Worm (Caenorhabditis elegans): Measurements from ENCODE around the gene F14F3.5.

The F14F3.5 gene

ce11 chrX:10528993-10529392 lies at the start of gene F14F3.5, which contains the start of gene slcf-1:
Gene F14F3.5, minus strand, starts transcription at chrX:10529226.
Gene slcf-1, plus strand, starts transcription at chrX:10529294.
- no peak for TF ChIP-seq him-1 (tag; optimal IDR thresholded peaks at IDR 0.05)
- TF ChIP-seq W03F9.2 (tag; optimal IDR thresholded peaks at IDR 0.05) = no peak
- no peak for TF ChIP-seq dao-5 (tag; optimal IDR thresholded peaks at IDR 0.05)

- TF ChIP-seq him-1 (tag; optimal IDR thresholded peaks at IDR 0.05) (no peak), dao-5 (tag; optimal IDR thresholded peaks at IDR 0.05) (no peak), W03F9.2 (tag; optimal IDR thresholded peaks at IDR 0.05) (no peak)
These were observed 47.8 kb upstream of the F14F3.5 start, which contains the start of gene nhx-5 for ce11 chrX:10576872-10577271. Gene nhx-5, plus strand, starts transcription at chrX:10576953.

- no peak for TF ChIP-seq dao-5 (tag; optimal IDR thresholded peaks at IDR 0.05)
- no peak for TF ChIP-seq him-1 (tag; optimal IDR thresholded peaks at IDR 0.05)
- TF ChIP-seq W03F9.2 (tag; optimal IDR thresholded peaks at IDR 0.05) = no peak
These were observed 47.4 kb upstream of the F14F3.5 start for ce11 chrX:10576410-10576809.

ce11 chrX:10569185-10569584 lies 40.2 kb upstream of the F14F3.5 start, which contains the start of gene bet-2:
Gene bet-2, plus strand, starts transcription at chrX:10569273.
- no peak for TF ChIP-seq W03F9.2 (tag; optimal IDR thresholded peaks at IDR 0.05)
- no peak for TF ChIP-seq him-1 (tag; optimal IDR thresholded peaks at IDR 0.05)
- TF ChIP-seq dao-5 (tag; optimal IDR thresholded peaks at IDR 0.05) = no peak

ce11 chrX:10568385-10569149 lies 39.5 kb upstream of the F14F3.5 start:
- TF ChIP-seq dao-5 (tag; optimal IDR thresholded peaks at IDR 0.05) = peak; percentile 7
- peak; percentile 82 for TF ChIP-seq W03F9.2 (tag; optimal IDR thresholded peaks at IDR 0.05)
- peak; percentile 94 for TF ChIP-seq him-1 (tag; optimal IDR thresholded peaks at IDR 0.05)

DNA sequence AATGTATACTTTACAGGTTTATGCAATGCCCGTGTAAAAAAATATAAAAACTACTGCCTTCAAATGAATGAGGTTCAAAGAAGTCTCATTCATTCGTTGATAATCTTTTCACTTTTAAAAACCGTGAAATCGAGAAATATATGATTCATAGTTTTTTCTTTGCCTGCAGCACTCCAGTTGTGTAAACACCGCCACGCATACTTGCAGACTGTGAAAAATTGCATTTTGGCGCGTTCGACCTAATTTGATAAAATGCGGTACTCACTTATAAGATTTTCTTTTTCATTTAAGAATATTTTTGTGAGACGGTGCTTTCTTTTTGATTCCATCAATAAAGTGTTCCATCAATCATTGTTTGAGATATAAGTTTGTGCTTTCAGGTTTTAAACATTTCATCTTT lies 37.7 kb upstream of the F14F3.5 start:
- TF ChIP-seq dao-5 (tag; optimal IDR thresholded peaks at IDR 0.05) = no peak
- TF ChIP-seq W03F9.2 (tag; optimal IDR thresholded peaks at IDR 0.05) = no peak

DNA sequence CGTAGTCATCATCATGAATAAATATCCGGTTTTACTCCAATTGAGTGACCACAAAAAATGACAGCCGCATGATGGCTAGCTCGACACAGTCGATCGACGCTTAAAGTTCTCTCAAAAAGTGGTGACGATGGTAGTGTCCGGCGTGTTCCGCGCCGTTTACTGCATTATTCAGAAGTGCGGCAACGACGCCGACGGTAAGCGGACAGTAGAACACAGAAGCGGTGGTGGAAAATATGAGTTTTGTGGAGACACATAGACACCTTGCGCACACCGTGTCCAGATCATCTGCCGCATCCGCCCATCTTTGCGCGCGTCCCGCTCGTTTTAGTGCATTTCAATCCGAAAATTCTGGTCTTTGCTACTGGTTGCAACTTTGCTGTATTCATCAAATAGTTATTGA lies 30.2 kb upstream of the F14F3.5 start, which contains the start of gene F59F5.7:
Gene F59F5.7, plus strand, starts transcription at position 301 of the 400 bp plus-strand sequence.
- no peak for TF ChIP-seq W03F9.2 (tag; optimal IDR thresholded peaks at IDR 0.05)

- TF ChIP-seq W03F9.2 (tag; optimal IDR thresholded peaks at IDR 0.05) = no peak
These were observed 27.7 kb upstream of the F14F3.5 start for ce11 chrX:10556764-10557163.

- TF ChIP-seq dao-5 (tag; optimal IDR thresholded peaks at IDR 0.05) (peak; percentile 6), him-1 (tag; optimal IDR thresholded peaks at IDR 0.05) (peak; percentile 87), W03F9.2 (tag; optimal IDR thresholded peaks at IDR 0.05) (no peak)
These were observed 26.4 kb upstream of the F14F3.5 start, which contains the start of gene syd-2 for ce11 chrX:10555189-10555964. Gene syd-2, minus strand, starts transcription at chrX:10555239.

- TF ChIP-seq W03F9.2 (tag; optimal IDR thresholded peaks at IDR 0.05) (no peak), him-1 (tag; optimal IDR thresholded peaks at IDR 0.05) (no peak), dao-5 (tag; optimal IDR thresholded peaks at IDR 0.05) (no peak)
These were observed 24.0 kb upstream of the F14F3.5 start for ce11 chrX:10553048-10553447.

- TF ChIP-seq W03F9.2 (tag; optimal IDR thresholded peaks at IDR 0.05) = no peak
- TF ChIP-seq dao-5 (tag; optimal IDR thresholded peaks at IDR 0.05) = no peak
- TF ChIP-seq him-1 (tag; optimal IDR thresholded peaks at IDR 0.05) = no peak
These were observed 16.7 kb upstream of the F14F3.5 start, which contains the start of gene F59F5.5 for ce11 chrX:10545716-10546115. Gene F59F5.5, plus strand, starts transcription at chrX:10546016.

- TF ChIP-seq him-1 (tag; optimal IDR thresholded peaks at IDR 0.05) (no peak), W03F9.2 (tag; optimal IDR thresholded peaks at IDR 0.05) (no peak), dao-5 (tag; optimal IDR thresholded peaks at IDR 0.05) (no peak)
These were observed 13.5 kb upstream of the F14F3.5 start, which contains the start of the genes F59F5.3 and F59F5.4 for ce11 chrX:10542313-10543048. Gene F59F5.3, minus strand, starts transcription at chrX:10542413. Gene F59F5.4, plus strand, starts transcription at chrX:10542998.

ce11 chrX:10541789-10542188 lies 12.8 kb upstream of the F14F3.5 start:
- no peak for TF ChIP-seq dao-5 (tag; optimal IDR thresholded peaks at IDR 0.05)
- no peak for TF ChIP-seq him-1 (tag; optimal IDR thresholded peaks at IDR 0.05)
- no peak for TF ChIP-seq W03F9.2 (tag; optimal IDR thresholded peaks at IDR 0.05)
